Fruit fly (Drosophila melanogaster): ENCODE results near the gene Cpr65Au.

The Cpr65Au gene

DNA sequence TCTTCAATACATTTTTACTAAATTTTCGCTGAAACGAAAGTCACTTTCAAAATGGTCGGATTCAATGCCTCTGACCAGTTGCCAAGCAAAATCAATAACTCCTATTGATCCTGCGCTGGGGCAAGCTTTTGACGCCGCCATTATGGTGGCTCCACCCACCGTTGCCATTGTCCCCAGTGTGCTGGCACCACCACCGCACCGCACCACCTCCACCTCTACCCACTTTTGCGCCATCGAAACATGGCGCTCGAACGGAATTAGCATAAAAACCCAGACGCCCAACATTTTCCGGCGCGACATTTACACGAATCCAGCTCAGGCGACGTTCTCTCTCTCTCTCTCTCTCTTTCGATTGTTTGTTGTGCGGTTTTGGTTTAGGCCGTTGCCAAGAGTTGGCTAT is 15.0 kb downstream of the Cpr65Au start:
- TF ChIP-seq rgr (GFP tag; optimal IDR thresholded peaks at IDR 0.05): no peak
- no peak for TF ChIP-seq br (GFP tag; optimal IDR thresholded peaks at IDR 0.05)
- no peak for TF ChIP-seq CG32264 (GFP tag; optimal IDR thresholded peaks at IDR 0.05)
- no peak for TF ChIP-seq CG9705 (GFP tag; optimal IDR thresholded peaks at IDR 0.05)
- no peak for TF ChIP-seq CrebA (GFP tag; optimal IDR thresholded peaks at IDR 0.05; ENCODE audit: borderline replicate concordance)
- no peak for TF ChIP-seq Mio (GFP tag; optimal IDR thresholded peaks at IDR 0.05)

DNA sequence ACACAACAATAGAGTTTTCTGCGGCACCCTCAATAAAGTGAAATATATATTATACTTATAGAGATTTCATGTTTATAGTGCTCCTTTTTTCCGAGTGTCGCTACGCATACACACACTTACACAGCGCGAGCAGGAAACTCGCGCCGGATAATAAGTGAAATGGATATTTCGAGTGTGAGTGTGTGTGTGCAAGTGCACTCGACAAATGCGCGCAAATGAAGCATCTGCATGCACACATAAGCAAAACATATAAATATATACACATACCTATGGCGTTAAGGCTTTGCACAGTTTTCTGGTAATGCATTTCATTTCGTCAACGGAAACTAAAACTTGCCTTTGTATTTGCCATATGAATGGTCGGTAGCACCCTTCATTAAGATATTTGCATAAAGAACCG is 16.4 kb downstream of the Cpr65Au start:
- TF ChIP-seq Hr83 (GFP tag; optimal IDR thresholded peaks at IDR 0.05; ENCODE audit: poor library complexity, severe bottlenecking): no peak
- no peak for TF ChIP-seq Rel (GFP tag; optimal IDR thresholded peaks at IDR 0.05)
- no peak for TF ChIP-seq Rel (tag; optimal IDR thresholded peaks at IDR 0.05)
- TF ChIP-seq N (GFP tag; optimal IDR thresholded peaks at IDR 0.05): no peak
- no peak for TF ChIP-seq Mio (GFP tag; optimal IDR thresholded peaks at IDR 0.05)
- TF ChIP-seq dsf (GFP tag; optimal IDR thresholded peaks at IDR 0.05; ENCODE audit: borderline replicate concordance): no peak
- TF ChIP-seq Vsx2 (GFP tag; optimal IDR thresholded peaks at IDR 0.05; ENCODE audit: partially characterized antibody): no peak
- TF ChIP-seq jim (GFP tag; optimal IDR thresholded peaks at IDR 0.05): no peak
- TF ChIP-seq HLH106 (tag; optimal IDR thresholded peaks at IDR 0.05): no peak
- no peak for TF ChIP-seq CG9705 (GFP tag; optimal IDR thresholded peaks at IDR 0.05)
- TF ChIP-seq h (GFP tag; optimal IDR thresholded peaks at IDR 0.05): no peak
- no peak for TF ChIP-seq rgr (GFP tag; optimal IDR thresholded peaks at IDR 0.05)
- TF ChIP-seq GATAd (GFP tag; optimal IDR thresholded peaks at IDR 0.05): no peak
- TF ChIP-seq dl (GFP tag; optimal IDR thresholded peaks at IDR 0.05; ENCODE audit: insufficient read depth in 1 of 2, partially characterized antibody in 2 of 2): no peak
- no peak for TF ChIP-seq psq (GFP tag; optimal IDR thresholded peaks at IDR 0.05)
- no peak for TF ChIP-seq Jra (GFP tag; optimal IDR thresholded peaks at IDR 0.05)

DNA sequence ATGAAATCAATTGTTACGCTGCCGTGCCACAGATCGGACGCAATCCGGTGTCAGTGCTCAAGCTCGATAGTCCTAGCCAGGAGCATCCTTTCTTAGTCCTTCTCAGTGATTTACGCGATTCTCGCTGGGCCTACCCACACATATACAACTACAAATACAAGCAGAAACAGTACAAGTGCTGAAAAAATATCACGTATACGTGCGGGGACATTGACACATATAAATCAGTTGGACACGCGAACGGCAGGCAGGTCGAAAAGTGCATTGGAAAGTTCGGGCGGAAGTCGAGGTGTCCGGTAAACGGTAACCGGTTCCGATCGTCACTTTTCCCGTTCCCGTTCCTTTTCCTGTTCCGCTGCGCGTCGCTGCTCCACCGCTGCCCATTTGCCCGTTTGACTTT is 20.5 kb downstream of the Cpr65Au start:
- TF ChIP-seq Hr83 (GFP tag; optimal IDR thresholded peaks at IDR 0.05; ENCODE audit: poor library complexity, severe bottlenecking): no peak
- TF ChIP-seq br (GFP tag; optimal IDR thresholded peaks at IDR 0.05): no peak
- no peak for TF ChIP-seq GATAd (GFP tag; optimal IDR thresholded peaks at IDR 0.05)
- TF ChIP-seq pan (optimal IDR thresholded peaks at IDR 0.05): no peak

DNA sequence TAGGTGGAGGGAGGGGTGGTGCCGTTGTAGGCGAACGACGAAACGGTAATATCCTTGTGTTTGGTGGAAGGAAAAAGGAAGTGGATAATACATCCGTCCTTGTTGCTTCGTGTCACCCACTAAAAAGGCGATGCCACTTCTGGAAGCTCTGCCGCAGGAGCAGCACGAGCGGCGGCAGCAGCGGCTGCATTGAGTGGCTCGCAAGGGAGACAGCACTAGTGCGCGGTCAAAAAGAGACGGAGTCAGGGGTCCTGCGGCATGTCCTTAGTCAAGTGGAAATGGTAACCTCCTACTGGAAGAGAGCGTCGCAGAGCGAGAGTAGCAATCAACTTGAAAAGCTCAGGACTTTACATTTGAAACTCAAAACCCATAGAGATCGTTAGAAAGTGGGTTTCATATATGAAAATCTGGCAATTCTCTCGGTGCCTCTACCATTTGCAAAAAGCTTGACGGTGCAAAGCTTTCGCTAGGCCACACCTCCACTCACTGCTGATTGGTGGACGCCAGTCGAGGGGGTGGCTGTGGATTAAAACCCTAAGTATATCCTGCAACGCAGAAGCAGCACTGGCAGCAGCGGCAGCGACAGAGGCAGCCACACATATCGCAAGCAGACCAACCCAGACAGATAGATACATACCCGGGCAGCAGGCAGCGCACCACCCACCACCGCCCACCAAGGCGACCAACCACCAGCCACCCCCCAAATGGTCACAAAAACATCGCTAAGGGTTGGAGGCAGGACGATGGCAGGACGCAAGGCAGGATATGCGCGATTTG is 21.0 kb downstream of the Cpr65Au start:
- no peak for TF ChIP-seq CG32264 (GFP tag; optimal IDR thresholded peaks at IDR 0.05)
- TF ChIP-seq fru (GFP tag; optimal IDR thresholded peaks at IDR 0.05): no peak
- no peak for TF ChIP-seq Hnf4 (GFP tag; optimal IDR thresholded peaks at IDR 0.05)
- no peak for TF ChIP-seq psq (GFP tag; optimal IDR thresholded peaks at IDR 0.05)
- no peak for TF ChIP-seq dmrt93B (GFP tag; optimal IDR thresholded peaks at IDR 0.05)
- no peak for TF ChIP-seq usp (GFP tag; optimal IDR thresholded peaks at IDR 0.05)
- no peak for TF ChIP-seq Rel (GFP tag; optimal IDR thresholded peaks at IDR 0.05)
- no peak for TF ChIP-seq Rel (tag; optimal IDR thresholded peaks at IDR 0.05)
- TF ChIP-seq HLH106 (tag; optimal IDR thresholded peaks at IDR 0.05): no peak
- TF ChIP-seq Vsx2 (GFP tag; optimal IDR thresholded peaks at IDR 0.05; ENCODE audit: partially characterized antibody): no peak
- no peak for TF ChIP-seq N (GFP tag; optimal IDR thresholded peaks at IDR 0.05)
- no peak for TF ChIP-seq foxo (GFP tag; optimal IDR thresholded peaks at IDR 0.05)
- TF ChIP-seq sv (GFP tag; optimal IDR thresholded peaks at IDR 0.05): no peak
- no peak for TF ChIP-seq Dif (GFP tag; optimal IDR thresholded peaks at IDR 0.05; ENCODE audit: partially characterized antibody)
- TF ChIP-seq Hr78 (GFP tag; optimal IDR thresholded peaks at IDR 0.05): no peak
- TF ChIP-seq pan (optimal IDR thresholded peaks at IDR 0.05): no peak
- no peak for TF ChIP-seq brk (GFP tag; optimal IDR thresholded peaks at IDR 0.05)

DNA sequence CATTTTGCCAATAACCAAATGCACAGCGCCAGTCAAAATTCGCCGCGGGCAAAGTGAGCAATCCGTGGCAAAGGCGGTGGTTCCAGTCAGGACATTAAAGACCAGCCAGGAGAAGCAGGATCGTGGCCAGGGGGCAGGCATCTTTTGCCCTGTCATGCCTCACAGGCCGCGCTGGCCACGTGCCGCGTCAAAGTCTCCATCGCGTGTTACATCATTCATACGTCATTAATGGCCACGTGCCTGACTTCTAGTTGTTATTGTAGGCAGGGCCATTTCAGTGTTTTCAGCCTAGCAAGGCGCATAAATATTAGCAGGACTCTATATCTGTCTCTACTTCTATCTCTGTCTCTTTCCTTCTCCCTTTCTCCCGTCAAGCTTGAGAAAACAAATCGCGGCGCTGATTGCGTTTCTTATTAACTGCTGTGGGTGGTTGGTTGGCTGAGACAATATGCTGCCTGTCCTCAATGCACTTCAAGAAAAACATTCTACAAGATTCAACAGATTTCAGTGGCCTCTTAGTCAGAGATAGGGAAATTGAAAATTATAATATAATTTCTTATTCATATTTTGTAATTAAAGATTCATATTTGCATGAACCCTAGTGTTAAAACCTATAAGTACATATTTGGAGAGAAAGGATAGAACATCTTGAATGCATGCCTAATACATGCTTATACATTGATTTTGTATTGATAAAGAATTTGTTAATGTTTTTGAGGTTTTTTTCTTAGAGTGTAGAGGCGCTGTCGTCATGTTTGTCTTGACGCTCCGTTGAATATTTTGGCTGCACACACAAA is 23.4 kb downstream of the Cpr65Au start:
- TF ChIP-seq N (GFP tag; optimal IDR thresholded peaks at IDR 0.05): no peak
- TF ChIP-seq Mio (GFP tag; optimal IDR thresholded peaks at IDR 0.05): no peak
- no peak for TF ChIP-seq Jra (GFP tag; optimal IDR thresholded peaks at IDR 0.05)
- TF ChIP-seq tai (GFP tag; optimal IDR thresholded peaks at IDR 0.05): no peak
- TF ChIP-seq woc (GFP tag; optimal IDR thresholded peaks at IDR 0.05): no peak
- no peak for TF ChIP-seq dsf (GFP tag; optimal IDR thresholded peaks at IDR 0.05; ENCODE audit: borderline replicate concordance)

All from whole organism, wandering third instar larva.